Fruit fly (Drosophila melanogaster) whole organism, embryonic: Measurements from ENCODE around the gene CG3032.

ENCODE experiments used
- Abd-B ChIP-seq: fragments of 200-800 bp; sonication (Bioruptor generic); optimal IDR thresholded peaks from 2 replicates; lab custom pipeline; 2018; ENCODE audit warnings: missing biosample characterization, mild to moderate bottlenecking, missing genetic modification characterization, moderate library complexity
- Blimp-1 ChIP-seq: fragments of 200-800 bp; sonication (Bioruptor generic); optimal IDR thresholded peaks from 3 replicates; lab custom pipeline; 2018; ENCODE audit warnings: missing biosample characterization, missing genetic modification characterization, mild to moderate bottlenecking, moderate library complexity, missing genetic modification reagents
- CG11247 ChIP-seq: fragments of 200-800 bp; sonication (Bioruptor generic); IDR thresholded peaks from 2 replicates; pipeline ENCODE4 v1.3.6; 2022; ENCODE audit warnings: missing biosample characterization, missing genetic modification characterization
- CG11723 ChIP-seq: fragments of 200-800 bp; sonication (Bioruptor generic); optimal IDR thresholded peaks from 2 replicates; lab custom pipeline; 2017; ENCODE audit warnings: missing biosample characterization, mild to moderate bottlenecking, missing genetic modification characterization
- CG14014 ChIP-seq: fragments of 200-800 bp; sonication (Bioruptor generic); IDR thresholded peaks from 2 replicates; pipeline ENCODE4 v1.3.6; 2022; ENCODE audit warnings: missing biosample characterization, missing genetic modification characterization
- CG14965 ChIP-seq: fragments of 200-800 bp; sonication (Bioruptor generic); optimal IDR thresholded peaks from 2 replicates; lab custom pipeline; 2016; ENCODE audit warnings: missing biosample characterization, missing genetic modification characterization, borderline replicate concordance
- CG1647 ChIP-seq: fragments of 200-800 bp; sonication (Bioruptor generic); optimal IDR thresholded peaks from 3 replicates; lab custom pipeline; 2016; ENCODE audit warnings: missing biosample characterization, missing genetic modification characterization
- CG16779 ChIP-seq: fragments of 200-800 bp; sonication (Bioruptor generic); IDR thresholded peaks from 2 replicates; pipeline ENCODE4 v1.3.6; 2022; ENCODE audit warnings: missing biosample characterization, missing genetic modification characterization
- CG17568 ChIP-seq: fragments of 200-800 bp; sonication (Bioruptor generic); optimal IDR thresholded peaks from 2 replicates; lab custom pipeline; 2018; ENCODE audit warnings: missing biosample characterization, mild to moderate bottlenecking, missing genetic modification characterization, moderate library complexity
- CG17612 ChIP-seq: fragments of 200-800 bp; sonication (Bioruptor generic); IDR thresholded peaks from 2 replicates; pipeline ENCODE4 v1.3.6; 2022; ENCODE audit warnings: missing biosample characterization, missing genetic modification characterization
- CG33557 ChIP-seq: fragments of 200-800 bp; sonication (Bioruptor generic); optimal IDR thresholded peaks from 2 replicates; lab custom pipeline; 2019; ENCODE audit warnings: missing biosample characterization, mild to moderate bottlenecking, missing genetic modification characterization, moderate library complexity
- CG3726 ChIP-seq: fragments of 200-800 bp; sonication (Bioruptor generic); IDR thresholded peaks from 3 replicates; pipeline ENCODE4, ENCODE4 v1.3.6; 2022; ENCODE audit warnings: missing biosample characterization, missing genetic modification characterization
- CG3838 ChIP-seq: fragments of 200-800 bp; sonication (Bioruptor generic); optimal IDR thresholded peaks from 3 replicates; lab custom pipeline; 2016; ENCODE audit warnings: missing biosample characterization, missing genetic modification characterization
- CG4617 ChIP-seq: fragments of 200-800 bp; sonication (Bioruptor generic); optimal IDR thresholded peaks from 3 replicates; lab custom pipeline; 2016; ENCODE audit warnings: missing biosample characterization, missing genetic modification characterization, borderline replicate concordance
- CG6689 ChIP-seq: fragments of 200-800 bp; sonication (Bioruptor generic); IDR thresholded peaks from 2 replicates; pipeline ENCODE4 v1.3.6; 2022; ENCODE audit warnings: missing biosample characterization, missing genetic modification characterization
- CG7271 ChIP-seq: fragments of 200-800 bp; sonication (Bioruptor generic); optimal IDR thresholded peaks from 2 replicates; lab custom pipeline; 2018; ENCODE audit warnings: missing biosample characterization, mild to moderate bottlenecking, missing genetic modification characterization, moderate library complexity
- CG7745 ChIP-seq: fragments of 200-800 bp; sonication (Bioruptor generic); optimal IDR thresholded peaks from 2 replicates; lab custom pipeline; 2018; ENCODE audit warnings: missing biosample characterization, mild to moderate bottlenecking, missing genetic modification characterization, moderate library complexity
- CG7928 ChIP-seq: fragments of 200-800 bp; sonication (Bioruptor generic); optimal IDR thresholded peaks from 2 replicates; lab custom pipeline; 2017; ENCODE audit warnings: missing biosample characterization, mild to moderate bottlenecking, missing genetic modification characterization
- CG7963 ChIP-seq: fragments of 200-800 bp; sonication (Bioruptor generic); IDR thresholded peaks from 3 replicates; pipeline ENCODE4 v1.3.6; 2022; ENCODE audit warnings: missing biosample characterization, missing genetic modification characterization; ENCODE audit not compliant: partially characterized antibody
- CG8290 ChIP-seq, 3 experiments: fragments of 200-800 bp; sonication (Bioruptor generic); optimal IDR thresholded peaks; 2 replicates each; lab custom pipeline; 2016 to 2019; ENCODE audit warnings: missing biosample characterization in 3 of 3, missing genetic modification characterization in 3 of 3, mild to moderate bottlenecking in 2 of 3, moderate library complexity in 1 of 3
- CG9797 ChIP-seq: fragments of 200-800 bp; sonication (Bioruptor generic); optimal IDR thresholded peaks from 3 replicates; lab custom pipeline; 2018; ENCODE audit warnings: missing biosample characterization, mild to moderate bottlenecking, missing genetic modification characterization
- CTCF ChIP-seq: fragments of 200-800 bp; sonication (Bioruptor generic); optimal IDR thresholded peaks from 2 replicates; lab custom pipeline; 2017; ENCODE audit warnings: missing biosample characterization, mild to moderate bottlenecking, missing genetic modification characterization, moderate library complexity
- D19A ChIP-seq: fragments of 200-800 bp; optimal IDR thresholded peaks from 3 replicates; lab custom pipeline; 2019; ENCODE audit warnings: missing biosample characterization, mild to moderate bottlenecking, missing genetic modification characterization, moderate library complexity
- Ets65A ChIP-seq: fragments of 200-800 bp; sonication (Bioruptor generic); peaks from one replicate; lab custom pipeline; 2016; ENCODE audit warnings: missing biosample characterization, missing genetic modification characterization
- Ets97D ChIP-seq: fragments of 200-800 bp; sonication (Bioruptor generic); optimal IDR thresholded peaks from 3 replicates; lab custom pipeline; 2016; ENCODE audit warnings: missing biosample characterization, missing genetic modification characterization
- HLH3B ChIP-seq: fragments of 200-800 bp; sonication (Bioruptor generic); IDR thresholded peaks from 2 replicates; pipeline ENCODE4 v1.3.6; 2022; ENCODE audit warnings: missing biosample characterization, missing genetic modification characterization
- HmgZ ChIP-seq: fragments of 200-800 bp; sonication (Bioruptor generic); optimal IDR thresholded peaks from 2 replicates; lab custom pipeline; 2018; ENCODE audit warnings: missing biosample characterization, mild to moderate bottlenecking, missing genetic modification characterization
- Hr78 ChIP-seq, 2 experiments: fragments of 200-800 bp in 1 of 2; fragments of >200 bp in 1 of 2; sonication (Bioruptor generic) in 1 of 2; optimal IDR thresholded peaks; 2 replicates each; lab custom pipeline; 2017 to 2019; ENCODE audit warnings: missing biosample characterization in 2 of 2, missing genetic modification characterization in 2 of 2, mild to moderate bottlenecking in 1 of 2, moderate library complexity in 1 of 2
- Oli ChIP-seq: fragments of 200-800 bp; sonication (Bioruptor generic); optimal IDR thresholded peaks from 2 replicates; lab custom pipeline; 2018; ENCODE audit warnings: missing biosample characterization, mild to moderate bottlenecking, missing genetic modification characterization, moderate library complexity
- Pdp1 ChIP-seq, 2 experiments: fragments of 200-800 bp; sonication (Bioruptor generic); optimal IDR thresholded peaks; 3 replicates each; lab custom pipeline; 2016; ENCODE audit warnings: missing biosample characterization in 2 of 2, missing genetic modification characterization in 2 of 2, mild to moderate bottlenecking in 1 of 2, moderate library complexity in 1 of 2
- Ptx1 ChIP-seq: fragments of 200-800 bp; sonication (Bioruptor generic); IDR thresholded peaks from 2 replicates; pipeline ENCODE4 v1.3.6; 2022; ENCODE audit warnings: missing biosample characterization, missing genetic modification characterization
- ac ChIP-seq: fragments of 200-800 bp; sonication (Bioruptor generic); optimal IDR thresholded peaks from 3 replicates; lab custom pipeline; 2017; ENCODE audit warnings: missing biosample characterization, mild to moderate bottlenecking, missing genetic modification characterization
- btn ChIP-seq: fragments of 200-800 bp; sonication (Bioruptor generic); optimal IDR thresholded peaks from 2 replicates; lab custom pipeline; 2016; ENCODE audit warnings: missing biosample characterization, missing genetic modification characterization
- cas ChIP-seq: fragments of 200-800 bp; sonication (Bioruptor generic); IDR thresholded peaks from 2 replicates; pipeline ENCODE4 v1.3.6; 2022; ENCODE audit warnings: missing biosample characterization, missing genetic modification characterization
- caup ChIP-seq: fragments of 200-800 bp; sonication (Bioruptor generic); optimal IDR thresholded peaks from 3 replicates; lab custom pipeline; 2017; ENCODE audit warnings: missing biosample characterization, mild to moderate bottlenecking, missing genetic modification characterization, moderate library complexity; ENCODE audit not compliant: severe bottlenecking
- dmrt11E ChIP-seq: fragments of 200-800 bp; sonication (Bioruptor generic); optimal IDR thresholded peaks from 3 replicates; lab custom pipeline; 2018; ENCODE audit warnings: missing biosample characterization, mild to moderate bottlenecking, missing genetic modification characterization, moderate library complexity
- emc ChIP-seq: fragments of 200-800 bp; sonication (Bioruptor generic); optimal IDR thresholded peaks from 2 replicates; lab custom pipeline; 2016; ENCODE audit warnings: missing biosample characterization, missing genetic modification characterization
- ken ChIP-seq: fragments of 200-800 bp; sonication (Bioruptor generic); IDR thresholded peaks from 3 replicates; pipeline ENCODE4 v1.3.6; 2022; ENCODE audit warnings: missing biosample characterization, missing genetic modification characterization
- lab ChIP-seq: fragments of 200-800 bp; sonication (Bioruptor generic); optimal IDR thresholded peaks from 3 replicates; lab custom pipeline; 2017; ENCODE audit warnings: missing biosample characterization, missing genetic modification characterization, mild to moderate bottlenecking, moderate library complexity, missing genetic modification reagents
- prd ChIP-seq, 3 experiments: fragments of >200 bp in 2 of 3; fragments of 200-800 bp in 1 of 3; sonication (Bioruptor generic) in 1 of 3; optimal IDR thresholded peaks in 2 of 3; IDR thresholded peaks in 1 of 3; 2 replicates in 2 of 3; 3 replicates in 1 of 3; pipeline versions ENCODE4 v1.3.6 to Lab custom; 2017 to 2022; ENCODE audit warnings: missing biosample characterization in 1 of 3, missing genetic modification characterization in 1 of 3
- rib ChIP-seq: fragments of 200-800 bp; sonication (Bioruptor generic); IDR thresholded peaks from 2 replicates; pipeline ENCODE4 v1.3.6; 2022; ENCODE audit warnings: missing biosample characterization, missing genetic modification characterization
- salm ChIP-seq: fragments of 200-800 bp; sonication (Bioruptor generic); optimal IDR thresholded peaks from 2 replicates; lab custom pipeline; 2018; ENCODE audit warnings: missing biosample characterization, mild to moderate bottlenecking, missing genetic modification characterization
- sd ChIP-seq: fragments of 200-800 bp; sonication (Bioruptor generic); optimal IDR thresholded peaks from 3 replicates; lab custom pipeline; 2018; ENCODE audit warnings: missing biosample characterization, mild to moderate bottlenecking, missing genetic modification characterization, moderate library complexity
- sens ChIP-seq: fragments of 200-800 bp; sonication (Bioruptor generic); peaks from one replicate; lab custom pipeline; 2016; ENCODE audit warnings: missing biosample characterization, missing genetic modification characterization

CG3032 gene

DNA sequence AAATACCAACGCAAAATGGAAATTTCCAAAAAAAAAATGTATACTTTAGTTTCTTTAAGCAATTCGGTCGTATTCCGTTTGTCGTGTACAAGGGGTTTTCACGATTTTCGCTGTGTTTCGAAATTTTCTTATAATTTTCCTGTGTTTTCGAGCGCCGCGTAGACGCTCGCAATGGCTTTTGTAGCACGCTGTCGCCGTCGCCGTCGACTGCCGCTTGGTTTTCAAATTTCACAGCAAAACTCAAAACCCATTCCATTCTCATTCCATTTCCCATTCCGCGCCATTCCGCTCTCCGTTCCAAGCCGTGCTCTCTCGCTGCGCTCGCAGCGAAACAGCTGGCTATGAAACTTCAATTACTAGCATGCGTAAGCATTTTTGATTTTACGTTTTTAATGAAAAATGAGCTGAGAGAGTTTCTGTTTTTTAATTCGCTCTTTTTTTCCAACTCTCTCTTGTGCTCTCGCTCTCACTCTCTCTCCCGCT lies 32.2 kb downstream of the CG3032 start (continued):
- TF ChIP-seq D19A (tag; lab: Kevin White, UChicago) (no peak), prd (optimal IDR thresholded peaks at IDR 0.05; lab: Kevin White, UChicago) (no peak), prd (GFP tag; IDR thresholded peaks at IDR 0.05; lab: Robert Waterston, UW) (peak; percentile 23; the same call in 1 of the 3 replicates), ken (GFP tag; lab: Robert Waterston, UW) (peak; percentile 43; the same call in 1 of the 3 replicates), lab (peak; percentile 3), dmrt11E (tag; lab: Kevin White, UChicago) (no peak), rib (GFP tag; lab: Robert Waterston, UW) (no peak)

DNA sequence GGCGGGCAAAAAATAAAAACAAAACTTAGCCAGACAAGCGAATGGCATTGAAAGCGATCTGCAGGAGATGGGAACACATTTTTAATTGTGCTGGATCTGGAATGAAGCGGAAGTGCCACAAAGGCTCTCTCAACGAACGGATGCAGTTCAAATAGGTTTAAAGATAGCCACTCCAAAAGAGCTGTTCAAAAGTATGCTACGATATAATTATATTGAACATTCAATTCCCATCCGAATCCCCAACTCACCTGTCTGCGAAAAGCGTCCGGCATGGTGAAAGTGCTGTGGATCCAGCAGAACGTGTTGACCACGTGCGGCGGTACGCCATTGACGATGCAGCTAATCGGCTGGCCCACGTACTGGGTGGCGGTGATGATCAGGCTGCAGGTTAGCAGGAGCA lies 36.8 kb downstream of the CG3032 start:
- no peak for TF ChIP-seq CG3838 (GFP tag; lab: Kevin White, UChicago)
- TF ChIP-seq CG17612 (GFP tag; lab: Robert Waterston, UW), result peak; percentile 87
- TF ChIP-seq CG8290 (GFP tag; optimal IDR thresholded peaks at IDR 0.05; lab: Kevin White, UChicago), result no peak
- TF ChIP-seq CG8290 (tag; optimal IDR thresholded peaks at IDR 0.05; lab: Kevin White, UChicago), result peak in 1 of 2 experiments; percentile 61

DNA sequence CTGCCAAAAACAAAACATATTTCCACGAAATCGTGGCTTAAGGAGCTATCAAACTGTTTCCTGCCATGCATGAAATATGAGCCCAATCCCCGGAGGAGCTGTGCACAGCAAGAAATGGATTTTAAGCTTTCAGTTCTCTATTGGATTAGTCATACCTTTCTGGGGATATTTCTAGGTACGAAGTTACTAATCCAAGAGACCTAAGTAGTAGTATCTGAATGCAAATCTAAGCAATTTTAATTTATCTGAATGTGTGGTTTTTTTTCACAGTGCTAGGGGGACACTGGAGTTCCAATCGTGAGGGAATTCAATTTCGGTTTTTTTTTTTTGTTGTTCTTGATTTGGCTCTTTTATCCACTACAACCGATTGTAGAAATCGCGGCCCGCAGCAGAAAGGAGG lies 37.3 kb downstream of the CG3032 start:
- TF ChIP-seq CG11723 (no peak), CG14014 (GFP tag; lab: Robert Waterston, UW) (no peak), Pdp1 (GFP tag; optimal IDR thresholded peaks at IDR 0.05; lab: Kevin White, UChicago) (no peak), CG9797 (no peak), CG6689 (GFP tag; lab: Robert Waterston, UW) (peak; percentile 21; the same call in 1 of the 2 replicates), Ets65A (GFP tag; lab: Kevin White, UChicago) (peak; percentile 78), CG11247 (no peak), HLH3B (GFP tag; lab: Robert Waterston, UW) (0 out of 2 replicates have a peak, but pooled peaks have one; percentile 25), CTCF (GFP tag; lab: Kevin White, UChicago) (no peak), Abd-B (GFP tag; lab: Kevin White, UChicago) (no peak), sd (no peak), CG7271 (tag; lab: Kevin White, UChicago) (no peak), CG16779 (GFP tag; lab: Robert Waterston, UW) (no peak), Ets97D (GFP tag; lab: Kevin White, UChicago) (no peak), btn (GFP tag; lab: Kevin White, UChicago) (no peak), CG4617 (GFP tag; lab: Kevin White, UChicago) (no peak)

DNA sequence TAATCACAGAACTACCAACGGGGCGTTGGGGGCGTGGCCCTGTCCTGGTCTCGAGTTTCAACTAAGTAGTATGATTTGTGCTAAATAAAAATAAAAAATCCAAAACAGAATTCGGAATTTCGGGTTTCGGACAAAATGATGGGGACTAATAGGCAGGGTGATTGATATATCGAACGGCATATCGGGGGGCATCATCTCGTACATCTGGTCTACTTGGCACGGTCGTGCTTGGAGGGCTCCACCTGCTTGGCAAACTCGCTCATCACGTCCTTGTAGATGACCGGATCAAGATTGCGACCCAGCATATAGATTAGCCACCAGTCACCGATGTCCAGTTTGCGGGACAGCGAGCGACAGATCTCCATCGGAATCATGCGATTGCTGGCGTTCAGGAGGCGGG lies 39.5 kb downstream of the CG3032 start:
- no peak for TF ChIP-seq CG7963
- no peak for TF ChIP-seq CG17568
- peak; percentile 54 for TF ChIP-seq sens (GFP tag; lab: Kevin White, UChicago)

DNA sequence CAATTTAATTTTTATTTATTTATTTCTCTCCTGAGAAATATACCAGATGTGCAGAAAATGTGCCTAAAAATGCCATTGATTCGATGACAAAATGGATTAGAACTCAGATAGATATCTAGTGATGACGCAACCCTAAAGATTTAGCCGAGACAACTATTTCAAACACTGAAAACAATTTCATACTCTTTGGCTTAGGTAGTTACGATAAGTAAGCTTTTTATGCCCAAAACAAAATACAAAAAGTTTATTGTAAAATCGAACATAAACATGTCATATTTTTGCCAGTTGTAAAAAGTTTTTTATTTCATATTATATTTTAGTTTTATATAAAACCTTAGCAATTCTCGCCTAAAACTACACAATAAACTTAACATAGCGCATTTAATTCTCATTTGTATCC lies 40.3 kb downstream of the CG3032 start, which contains the start of gene CG3040:
Gene CG3040 (minus strand): TSS at position 54 of the 400 bp plus-strand sequence.
- TF ChIP-seq CG7928 (GFP tag; lab: Kevin White, UChicago) (no peak), cas (GFP tag; lab: Robert Waterston, UW) (no peak), CTCF (GFP tag; lab: Kevin White, UChicago) (peak; percentile 42), CG7745 (no peak), salm (tag; lab: Kevin White, UChicago) (no peak), Hr78 (GFP tag; optimal IDR thresholded peaks at IDR 0.05; lab: Kevin White, UChicago) (no peak), emc (no peak), Oli (tag; lab: Kevin White, UChicago) (no peak), HmgZ (peak; percentile 66), Blimp-1 (GFP tag; lab: Kevin White, UChicago) (peak; percentile 24), CG14965 (GFP tag; lab: Kevin White, UChicago) (no peak), ac (GFP tag; lab: Kevin White, UChicago) (no peak), CG3726 (no peak), CG33557 (no peak), Ptx1 (GFP tag; lab: Robert Waterston, UW) (peak; percentile 36; the same call in 1 of the 2 replicates), CG16779 (GFP tag; lab: Robert Waterston, UW) (no peak), caup (GFP tag; lab: Kevin White, UChicago) (no peak), CG1647 (GFP tag; lab: Kevin White, UChicago) (no peak)
